Fruit fly (Drosophila melanogaster): ENCODE measurements around the gene CG5466.

CG5466 gene

DNA sequence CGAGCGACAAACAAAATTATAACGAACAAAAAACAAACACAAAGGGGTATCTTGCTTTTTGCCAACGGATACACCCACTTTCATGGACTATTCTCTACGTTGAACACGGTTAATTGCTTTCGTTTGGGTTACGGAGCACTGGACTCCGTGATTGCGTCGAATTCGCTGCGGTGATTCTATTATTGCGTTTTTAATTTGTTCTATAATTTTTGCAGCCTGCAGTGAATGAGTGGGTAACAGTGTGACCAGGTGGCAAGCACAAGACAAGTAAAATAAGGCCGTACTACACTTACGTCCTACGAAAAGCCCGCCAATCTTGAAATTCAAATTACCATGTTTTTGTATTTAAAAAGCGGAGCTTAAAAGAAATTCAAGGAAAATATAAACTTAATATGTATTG is 32.1 kb upstream of the CG5466 start, which contains the start of gene CG16953 (continued):
- no peak for TF ChIP-seq Hand (GFP tag; optimal IDR thresholded peaks at IDR 0.05)
- TF ChIP-seq CG13775 (GFP tag; optimal IDR thresholded peaks at IDR 0.05): no peak
- no peak for TF ChIP-seq kah (GFP tag; optimal IDR thresholded peaks at IDR 0.05)
- no peak for TF ChIP-seq Atf6 (GFP tag; IDR thresholded peaks at IDR 0.05)
- TF ChIP-seq CG7928 (GFP tag; optimal IDR thresholded peaks at IDR 0.05): no peak
- TF ChIP-seq gro (GFP tag; optimal IDR thresholded peaks at IDR 0.05): no peak
- TF ChIP-seq danr (GFP tag; IDR thresholded peaks at IDR 0.05): no peak
- TF ChIP-seq wor (GFP tag; IDR thresholded peaks at IDR 0.05): no peak
- TF ChIP-seq grn (GFP tag; optimal IDR thresholded peaks at IDR 0.05): no peak
- peak; percentile 46 for TF ChIP-seq stwl (tag; optimal IDR thresholded peaks at IDR 0.05)
- peak; percentile 79 for TF ChIP-seq CG9797 (GFP tag; optimal IDR thresholded peaks at IDR 0.05)
- no peak for TF ChIP-seq caup (GFP tag; optimal IDR thresholded peaks at IDR 0.05; ENCODE audit: severe bottlenecking)
- TF ChIP-seq phol (tag; optimal IDR thresholded peaks at IDR 0.05): peak; percentile 12
- TF ChIP-seq kni (GFP tag; optimal IDR thresholded peaks at IDR 0.05): no peak
- TF ChIP-seq Dp (GFP tag; optimal IDR thresholded peaks at IDR 0.05): peak; percentile 87
- TF ChIP-seq CG3838 (GFP tag; optimal IDR thresholded peaks at IDR 0.05): no peak
- no peak; the same call in 1 of the 2 replicates for TF ChIP-seq CG13287 (GFP tag; IDR thresholded peaks at IDR 0.05; ENCODE audit: partially characterized antibody)
- TF ChIP-seq CG17802 (tag; optimal IDR thresholded peaks at IDR 0.05): no peak
- TF ChIP-seq amos (GFP tag; IDR thresholded peaks at IDR 0.05; ENCODE audit: partially characterized antibody): no peak
- no peak for TF ChIP-seq shn (GFP tag; optimal IDR thresholded peaks at IDR 0.05)
- no peak for TF ChIP-seq gce (GFP tag; IDR thresholded peaks at IDR 0.05)
- TF ChIP-seq corto (GFP tag; optimal IDR thresholded peaks at IDR 0.05): no peak
- TF ChIP-seq Bdp1 (GFP tag; optimal IDR thresholded peaks at IDR 0.05): no peak
- no peak for TF ChIP-seq cato (GFP tag; optimal IDR thresholded peaks at IDR 0.05; ENCODE audit: borderline replicate concordance)
- peak; percentile 92 for TF ChIP-seq E2f2 (GFP tag; IDR thresholded peaks at IDR 0.05)
- no peak for TF ChIP-seq CG17912 (GFP tag; optimal IDR thresholded peaks at IDR 0.05)
- TF ChIP-seq al (GFP tag; IDR thresholded peaks at IDR 0.05): no peak
- no peak for TF ChIP-seq Fer3 (tag; optimal IDR thresholded peaks at IDR 0.05)
- TF ChIP-seq CG9437 (GFP tag; optimal IDR thresholded peaks at IDR 0.05): peak; percentile 25
- TF ChIP-seq trem (tag; optimal IDR thresholded peaks at IDR 0.05): peak; percentile 50
- TF ChIP-seq CG17829 (tag; optimal IDR thresholded peaks at IDR 0.05): no peak
- peak; percentile 89 for TF ChIP-seq MESR4 (GFP tag; optimal IDR thresholded peaks at IDR 0.05)
- TF ChIP-seq CG12744 (GFP tag; optimal IDR thresholded peaks at IDR 0.05): no peak
- no peak for TF ChIP-seq ttk (GFP tag; IDR thresholded peaks at IDR 0.05)
- no peak for TF ChIP-seq CG7556 (GFP tag; optimal IDR thresholded peaks at IDR 0.05)
- TF ChIP-seq CG8089 (GFP tag; optimal IDR thresholded peaks at IDR 0.05): no peak
- peak; percentile 10 for TF ChIP-seq nom (GFP tag; optimal IDR thresholded peaks at IDR 0.05)
- no peak for TF ChIP-seq slou (GFP tag; optimal IDR thresholded peaks at IDR 0.05)
- TF ChIP-seq Sox102F (GFP tag; optimal IDR thresholded peaks at IDR 0.05): no peak
- no peak for TF ChIP-seq CG18011 (GFP tag; optimal IDR thresholded peaks at IDR 0.05)
- no peak for TF ChIP-seq GATAe (GFP tag; conservative IDR thresholded peaks at IDR 0.05)
- TF ChIP-seq Med (GFP tag): peak; percentile 43
- TF ChIP-seq CG5953 (GFP tag; IDR thresholded peaks at IDR 0.05): no peak
- no peak for TF ChIP-seq CG3847 (GFP tag; IDR thresholded peaks at IDR 0.05)
- TF ChIP-seq CG12071 (GFP tag; optimal IDR thresholded peaks at IDR 0.05): no peak
- TF ChIP-seq CG2678 (tag; optimal IDR thresholded peaks at IDR 0.05): no peak
- no peak for TF ChIP-seq Dip3 (GFP tag; optimal IDR thresholded peaks at IDR 0.05)
- TF ChIP-seq CG9932 (GFP tag; IDR thresholded peaks at IDR 0.05): no peak
- peak; percentile 15 for TF ChIP-seq CG2116 (GFP tag; optimal IDR thresholded peaks at IDR 0.05)
- peak in 1 of 2 experiments; percentile 75 for TF ChIP-seq Pdp1 (GFP tag; optimal IDR thresholded peaks at IDR 0.05)
- TF ChIP-seq tap (tag; optimal IDR thresholded peaks at IDR 0.05): no peak
